Fruit fly (Drosophila melanogaster) whole organism, prepupa: ENCODE measurements around the gene Mnn1.

Source experiments
- CG11762 ChIP-seq: fragments of 200-800 bp; sonication (Bioruptor generic); optimal IDR thresholded peaks from 3 replicates; lab custom pipeline; 2016; ENCODE audit warnings: missing biosample characterization, missing genetic modification characterization; ENCODE audit not compliant: insufficient read depth
- CG6792 ChIP-seq: fragments of 200-800 bp; sonication (Bioruptor generic); optimal IDR thresholded peaks from 3 replicates; lab custom pipeline; 2016; ENCODE audit warnings: missing biosample characterization, missing genetic modification characterization
- CG6854 ChIP-seq: fragments of 200-800 bp; sonication (Bioruptor generic); optimal IDR thresholded peaks from 2 replicates; lab custom pipeline; 2017; ENCODE audit warnings: missing biosample characterization, mild to moderate bottlenecking, missing genetic modification characterization
- Eip78C ChIP-seq: fragments of 200-800 bp; sonication (Bioruptor generic); peaks from one replicate; lab custom pipeline; 2016; ENCODE audit warnings: missing biosample characterization, missing genetic modification characterization
- Smox ChIP-seq: fragments of 200-800 bp; sonication (Bioruptor generic); optimal IDR thresholded peaks from 3 replicates; lab custom pipeline; 2016; ENCODE audit warnings: missing biosample characterization, missing genetic modification characterization
- acj6 ChIP-seq: fragments of 200-800 bp; sonication (Bioruptor generic); optimal IDR thresholded peaks from 3 replicates; lab custom pipeline; 2016; ENCODE audit warnings: missing biosample characterization, missing genetic modification characterization
- ss ChIP-seq, 2 experiments: fragments of 200-800 bp; sonication (Bioruptor generic); optimal IDR thresholded peaks; 2 replicates in 1 of 2; 3 replicates in 1 of 2; lab custom pipeline; 2017 to 2018; ENCODE audit warnings: mild to moderate bottlenecking in 2 of 2, missing biosample characterization in 2 of 2, missing genetic modification characterization in 2 of 2, moderate library complexity in 1 of 2

dm6 chr2L:7076804-7077203, 20.7 kb downstream of the Mnn1 start:
- TF ChIP-seq CG6792 (GFP tag; lab: Kevin White, UChicago) (no peak), acj6 (GFP tag; lab: Kevin White, UChicago) (no peak), CG6854 (no peak), CG11762 (GFP tag; lab: Kevin White, UChicago) (no peak), Eip78C (GFP tag; lab: Kevin White, UChicago) (peak; percentile 62), Smox (GFP tag; lab: Kevin White, UChicago) (no peak), ss (GFP tag; optimal IDR thresholded peaks at IDR 0.05; lab: Kevin White, UChicago) (no peak)
